Fruit fly (Drosophila melanogaster) whole organism, embryonic: ENCODE data around the gene CG42751.

ENCODE experiments used
- CG10959 ChIP-seq: fragments of 200-800 bp; sonication (Bioruptor generic); IDR thresholded peaks from 2 replicates; pipeline ENCODE4 v1.3.6; 2022; ENCODE audit warnings: missing biosample characterization, missing genetic modification characterization
- CG11398 ChIP-seq: fragments of 200-800 bp; sonication (Bioruptor generic); optimal IDR thresholded peaks from 2 replicates; lab custom pipeline; 2016; ENCODE audit warnings: missing biosample characterization, missing genetic modification characterization
- CG11560 ChIP-seq: fragments of 200-800 bp; sonication (Bioruptor generic); IDR thresholded peaks from 3 replicates; pipeline ENCODE4 v1.3.6; 2022; ENCODE audit warnings: missing biosample characterization, missing genetic modification characterization
- CG12659 ChIP-seq: fragments of 200-800 bp; sonication (Bioruptor generic); optimal IDR thresholded peaks from 3 replicates; lab custom pipeline; 2017; ENCODE audit warnings: mild to moderate bottlenecking, missing biosample characterization, missing genetic modification reagents, missing genetic modification characterization
- CG12942 ChIP-seq: fragments of 200-800 bp; sonication (Bioruptor generic); optimal IDR thresholded peaks from 3 replicates; lab custom pipeline; 2016; ENCODE audit warnings: missing biosample characterization, missing genetic modification characterization
- CG14860 ChIP-seq: fragments of 200-800 bp; sonication (Bioruptor generic); IDR thresholded peaks from 3 replicates; pipeline ENCODE4 v1.3.6; 2022; ENCODE audit warnings: missing biosample characterization, missing genetic modification characterization; ENCODE audit not compliant: partially characterized antibody
- CG15601 ChIP-seq: fragments of 200-800 bp; sonication (Bioruptor generic); optimal IDR thresholded peaks from 3 replicates; lab custom pipeline; 2019; ENCODE audit warnings: missing biosample characterization, mild to moderate bottlenecking, missing genetic modification characterization, moderate library complexity
- CG17385 ChIP-seq: fragments of 200-800 bp; sonication (Bioruptor generic); optimal IDR thresholded peaks from 3 replicates; lab custom pipeline; 2018; ENCODE audit warnings: missing biosample characterization, mild to moderate bottlenecking, missing genetic modification characterization
- CG2202 ChIP-seq: fragments of 200-800 bp; sonication (Bioruptor generic); optimal IDR thresholded peaks from 2 replicates; lab custom pipeline; 2018; ENCODE audit warnings: missing biosample characterization, mild to moderate bottlenecking, missing genetic modification characterization
- CG2889 ChIP-seq: fragments of 200-800 bp; sonication (Bioruptor generic); IDR thresholded peaks from 3 replicates; pipeline ENCODE4 v1.3.6; 2022; ENCODE audit warnings: missing biosample characterization, missing genetic modification characterization
- CG30403 ChIP-seq: fragments of 200-800 bp; sonication (Bioruptor generic); optimal IDR thresholded peaks from 3 replicates; lab custom pipeline; 2016; ENCODE audit warnings: missing biosample characterization, missing genetic modification characterization
- CG32772 ChIP-seq: fragments of 200-800 bp; sonication (Bioruptor generic); IDR thresholded peaks from 2 replicates; pipeline ENCODE4 v1.3.6; 2022; ENCODE audit warnings: missing biosample characterization, missing genetic modification characterization
- CG33557 ChIP-seq: fragments of 200-800 bp; sonication (Bioruptor generic); optimal IDR thresholded peaks from 2 replicates; lab custom pipeline; 2019; ENCODE audit warnings: missing biosample characterization, mild to moderate bottlenecking, missing genetic modification characterization, moderate library complexity
- CG3726 ChIP-seq: fragments of 200-800 bp; sonication (Bioruptor generic); IDR thresholded peaks from 3 replicates; pipeline ENCODE4, ENCODE4 v1.3.6; 2022; ENCODE audit warnings: missing biosample characterization, missing genetic modification characterization
- CG3847 ChIP-seq: fragments of 200-800 bp; sonication (Bioruptor generic); IDR thresholded peaks from 2 replicates; pipeline ENCODE4 v1.3.6; 2022; ENCODE audit warnings: missing biosample characterization, missing genetic modification characterization
- CG6683 ChIP-seq: fragments of 200-800 bp; sonication (Bioruptor generic); optimal IDR thresholded peaks from 2 replicates; lab custom pipeline; 2017; ENCODE audit warnings: missing biosample characterization, mild to moderate bottlenecking, missing genetic modification characterization, missing genetic modification reagents
- CG8089 ChIP-seq: fragments of 200-800 bp; sonication (Bioruptor generic); optimal IDR thresholded peaks from 3 replicates; lab custom pipeline; 2016; ENCODE audit warnings: missing biosample characterization, missing genetic modification characterization
- CG9932 ChIP-seq: fragments of 200-800 bp; sonication (Bioruptor generic); IDR thresholded peaks from 2 replicates; pipeline ENCODE4 v1.3.6; 2022; ENCODE audit warnings: missing biosample characterization, missing genetic modification characterization
- CoRest ChIP-seq: fragments of 200-800 bp; sonication (Bioruptor generic); optimal IDR thresholded peaks from 3 replicates; lab custom pipeline; 2018; ENCODE audit warnings: missing biosample characterization, mild to moderate bottlenecking, missing genetic modification characterization, moderate library complexity
- Dek ChIP-seq: fragments of 200-800 bp; sonication (Bioruptor generic); optimal IDR thresholded peaks from 3 replicates; lab custom pipeline; 2019; ENCODE audit warnings: missing biosample characterization, mild to moderate bottlenecking, missing genetic modification characterization, moderate library complexity
- Dip3 ChIP-seq: fragments of 200-800 bp; sonication (Bioruptor generic); optimal IDR thresholded peaks from 3 replicates; lab custom pipeline; 2016; ENCODE audit warnings: missing biosample characterization, missing genetic modification characterization
- Doc3 ChIP-seq: fragments of 200-800 bp; sonication (Bioruptor generic); IDR thresholded peaks from 3 replicates; pipeline ENCODE4 v1.3.6; 2022; ENCODE audit warnings: missing biosample characterization, missing genetic modification characterization; ENCODE audit not compliant: partially characterized antibody
- Dp ChIP-seq: fragments of 200-800 bp; sonication (Bioruptor generic); optimal IDR thresholded peaks from 2 replicates; lab custom pipeline; 2018; ENCODE audit warnings: missing biosample characterization, mild to moderate bottlenecking, missing genetic modification characterization, moderate library complexity
- HLHmδ ChIP-seq: fragments of 200-800 bp; sonication (Bioruptor generic); optimal IDR thresholded peaks from 2 replicates; lab custom pipeline; 2018; ENCODE audit warnings: missing biosample characterization, mild to moderate bottlenecking, missing genetic modification characterization, moderate library complexity
- Jarid2 ChIP-seq: fragments of 200-800 bp; sonication (Bioruptor generic); optimal IDR thresholded peaks from 3 replicates; lab custom pipeline; 2017; ENCODE audit warnings: mild to moderate bottlenecking, missing biosample characterization, missing genetic modification reagents, missing genetic modification characterization
- Meics ChIP-seq: fragments of 200-800 bp; sonication (Bioruptor generic); optimal IDR thresholded peaks from 2 replicates; lab custom pipeline; 2017; ENCODE audit warnings: missing biosample characterization, mild to moderate bottlenecking, missing genetic modification characterization
- Pdp1 ChIP-seq, 2 experiments: fragments of 200-800 bp; sonication (Bioruptor generic); optimal IDR thresholded peaks; 3 replicates each; lab custom pipeline; 2016; ENCODE audit warnings: missing biosample characterization in 2 of 2, missing genetic modification characterization in 2 of 2, mild to moderate bottlenecking in 1 of 2, moderate library complexity in 1 of 2
- Sin3A ChIP-seq: fragments of >200 bp; optimal IDR thresholded peaks from 2 replicates; lab custom pipeline; 2018
- Spps ChIP-seq: fragments of 200-800 bp; sonication (Bioruptor generic); optimal IDR thresholded peaks from 2 replicates; lab custom pipeline; 2018; ENCODE audit warnings: missing biosample characterization, mild to moderate bottlenecking, missing genetic modification characterization
- Sry-β ChIP-seq: fragments of 200-800 bp; sonication (Bioruptor generic); optimal IDR thresholded peaks from 2 replicates; lab custom pipeline; 2018; ENCODE audit warnings: missing biosample characterization, mild to moderate bottlenecking, missing genetic modification characterization, moderate library complexity
- TFAM ChIP-seq: fragments of 200-800 bp; sonication (Bioruptor generic); optimal IDR thresholded peaks from 2 replicates; lab custom pipeline; 2017; ENCODE audit warnings: missing biosample characterization, missing genetic modification characterization, inconsistent platforms
- cg ChIP-seq: fragments of 200-800 bp; sonication (Bioruptor generic); optimal IDR thresholded peaks from 3 replicates; lab custom pipeline; 2019; ENCODE audit warnings: missing biosample characterization, mild to moderate bottlenecking, missing genetic modification characterization, moderate library complexity
- crp ChIP-seq, 2 experiments: fragments of 200-800 bp; sonication (Bioruptor generic); optimal IDR thresholded peaks; 2 replicates in 1 of 2; 3 replicates in 1 of 2; lab custom pipeline; 2017; ENCODE audit warnings: missing biosample characterization in 2 of 2, missing genetic modification characterization in 2 of 2, mild to moderate bottlenecking in 1 of 2, moderate library complexity in 1 of 2
- dan ChIP-seq: fragments of 200-800 bp; sonication (Bioruptor generic); IDR thresholded peaks from 2 replicates; pipeline ENCODE4 v1.3.6; 2022; ENCODE audit warnings: missing biosample characterization, missing genetic modification characterization
- fd102C ChIP-seq: fragments of 200-800 bp; sonication (Bioruptor generic); optimal IDR thresholded peaks from 2 replicates; lab custom pipeline; 2018; ENCODE audit warnings: missing biosample characterization, mild to moderate bottlenecking, missing genetic modification characterization, moderate library complexity
- fd96Cb ChIP-seq: fragments of 200-800 bp; sonication (Bioruptor generic); optimal IDR thresholded peaks from 2 replicates; lab custom pipeline; 2018; ENCODE audit warnings: missing biosample characterization, mild to moderate bottlenecking, missing genetic modification characterization, moderate library complexity
- grau ChIP-seq: fragments of 200-800 bp; optimal IDR thresholded peaks from 3 replicates; lab custom pipeline; 2019; ENCODE audit warnings: missing biosample characterization, mild to moderate bottlenecking, missing genetic modification characterization, moderate library complexity
- hb ChIP-seq: fragments of 200-800 bp; sonication (Bioruptor generic); IDR thresholded peaks from 3 replicates; pipeline ENCODE4 v1.3.6; 2022; ENCODE audit warnings: missing biosample characterization, missing genetic modification characterization; ENCODE audit not compliant: partially characterized antibody
- hbn ChIP-seq: fragments of 200-800 bp; sonication (Bioruptor generic); IDR thresholded peaks from 2 replicates; pipeline ENCODE4 v1.3.6; 2022; ENCODE audit warnings: missing biosample characterization, missing genetic modification characterization; ENCODE audit not compliant: partially characterized antibody
- lbe ChIP-seq: fragments of 200-800 bp; sonication (Bioruptor generic); optimal IDR thresholded peaks from 2 replicates; lab custom pipeline; 2016; ENCODE audit warnings: missing biosample characterization, mild to moderate bottlenecking, missing genetic modification characterization
- lilli ChIP-seq: fragments of 200-800 bp; sonication (Bioruptor generic); optimal IDR thresholded peaks from 3 replicates; lab custom pipeline; 2016; ENCODE audit warnings: missing biosample characterization, missing genetic modification characterization
- odd ChIP-seq: fragments of 200-800 bp; sonication (Bioruptor generic); optimal IDR thresholded peaks from 2 replicates; lab custom pipeline; 2017; ENCODE audit warnings: missing biosample characterization, mild to moderate bottlenecking, missing genetic modification characterization
- sd ChIP-seq: fragments of 200-800 bp; sonication (Bioruptor generic); optimal IDR thresholded peaks from 3 replicates; lab custom pipeline; 2018; ENCODE audit warnings: missing biosample characterization, mild to moderate bottlenecking, missing genetic modification characterization, moderate library complexity
- slp2 ChIP-seq: fragments of 200-800 bp; sonication (Bioruptor generic); optimal IDR thresholded peaks from 2 replicates; lab custom pipeline; 2016; ENCODE audit warnings: missing biosample characterization, missing genetic modification characterization
- sob ChIP-seq: fragments of 200-800 bp; sonication (Bioruptor generic); IDR thresholded peaks from 2 replicates; pipeline ENCODE4 v1.3.6; 2022; ENCODE audit warnings: missing biosample characterization, missing genetic modification characterization
- sqz ChIP-seq: fragments of 200-800 bp; sonication (Bioruptor generic); optimal IDR thresholded peaks from 3 replicates; lab custom pipeline; 2018; ENCODE audit warnings: missing biosample characterization, mild to moderate bottlenecking, missing genetic modification characterization
- sr ChIP-seq: fragments of 200-800 bp; sonication (Bioruptor generic); IDR thresholded peaks from 3 replicates; pipeline ENCODE4 v1.3.6; 2022; ENCODE audit warnings: missing biosample characterization, missing genetic modification characterization
- ssp ChIP-seq: fragments of 200-800 bp; sonication (Bioruptor generic); IDR thresholded peaks from 2 replicates; pipeline ENCODE4 v1.3.6; 2022; ENCODE audit warnings: missing biosample characterization, missing genetic modification characterization
- stc ChIP-seq: fragments of 200-800 bp; sonication (Bioruptor generic); IDR thresholded peaks from 2 replicates; pipeline ENCODE4 v1.3.6; 2022; ENCODE audit warnings: missing biosample characterization, missing genetic modification characterization
- zen ChIP-seq: fragments of 200-800 bp; sonication (Bioruptor generic); optimal IDR thresholded peaks from 3 replicates; lab custom pipeline; 2018; ENCODE audit warnings: missing biosample characterization, mild to moderate bottlenecking, missing genetic modification characterization, moderate library complexity

The CG42751 gene

DNA sequence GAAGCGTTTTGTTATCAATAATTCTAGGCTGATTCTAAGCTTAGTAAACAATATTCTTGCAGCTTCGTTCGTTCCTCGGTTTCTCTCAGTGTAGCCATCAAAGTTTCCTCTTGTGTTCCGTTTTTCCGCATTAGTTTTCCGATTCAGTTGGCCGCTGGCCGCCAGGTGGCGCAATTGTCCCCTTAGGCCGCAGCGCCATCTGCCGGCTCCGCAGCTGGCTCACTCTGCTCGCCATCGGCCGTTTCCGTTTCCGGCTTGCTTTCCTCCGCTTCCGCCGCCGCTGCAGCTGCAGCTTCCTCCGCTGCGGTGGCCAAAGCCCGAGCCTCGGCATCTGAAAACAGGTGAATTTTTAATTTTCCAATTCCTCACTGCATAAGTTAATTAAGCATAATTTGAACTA is 36.9 kb upstream of the CG42751 start (continued):
- peak; percentile 100 for TF ChIP-seq HLHmδ (GFP tag; lab: Kevin White, UChicago)
- peak; percentile 90; the same call in 2 of the 3 replicates for TF ChIP-seq CG3726
- TF ChIP-seq CG12659 (GFP tag; lab: Kevin White, UChicago): peak; percentile 93
- peak; percentile 1 for TF ChIP-seq Dp (GFP tag; lab: Kevin White, UChicago)
- TF ChIP-seq CG33557 (GFP tag; lab: Kevin White, UChicago): peak; percentile 96
- TF ChIP-seq Dip3 (GFP tag; lab: Kevin White, UChicago): peak; percentile 65
- peak; percentile 77 for TF ChIP-seq Sry-β
- TF ChIP-seq CG10959 (GFP tag; lab: Robert Waterston, UW): peak; percentile 94
- TF ChIP-seq CG2889: peak; percentile 74
- peak; percentile 98 for TF ChIP-seq CG8089 (GFP tag; lab: Kevin White, UChicago)
- TF ChIP-seq fd102C (GFP tag; lab: Kevin White, UChicago): peak; percentile 98
- peak; percentile 65 for TF ChIP-seq Dek (tag; lab: Kevin White, UChicago)
- peak; percentile 89 to 90 for TF ChIP-seq Pdp1 (GFP tag; optimal IDR thresholded peaks at IDR 0.05; lab: Kevin White, UChicago)
- TF ChIP-seq sqz (GFP tag; lab: Kevin White, UChicago): peak; percentile 96
- TF ChIP-seq CG15601 (tag; lab: Kevin White, UChicago): peak; percentile 89
- TF ChIP-seq Spps (tag; lab: Kevin White, UChicago): peak; percentile 75
- peak; percentile 89 for TF ChIP-seq Jarid2 (GFP tag; lab: Kevin White, UChicago)
- TF ChIP-seq CG9932 (GFP tag; lab: Robert Waterston, UW): peak; percentile 65
- peak; percentile 88 for TF ChIP-seq stc (GFP tag; lab: Robert Waterston, UW)
- peak; percentile 80 for TF ChIP-seq CoRest (tag; lab: Kevin White, UChicago)
- peak; percentile 87 for TF ChIP-seq CG30403 (GFP tag; lab: Kevin White, UChicago)
- TF ChIP-seq CG11560: no peak; the same call in 1 of the 3 replicates
- TF ChIP-seq Doc3 (GFP tag; lab: Robert Waterston, UW): no peak
- peak; percentile 61 for TF ChIP-seq CG3847 (GFP tag; lab: Robert Waterston, UW)
- TF ChIP-seq sob (GFP tag; lab: Robert Waterston, UW): peak; percentile 88
- peak; percentile 98 for TF ChIP-seq odd (GFP tag; lab: Kevin White, UChicago)
- no peak for TF ChIP-seq CG14860
- peak; percentile 96 for TF ChIP-seq Meics
- peak in 1 of 2 experiments; percentile 27 for TF ChIP-seq crp (GFP tag; optimal IDR thresholded peaks at IDR 0.05; lab: Kevin White, UChicago)
- peak; percentile 83 for TF ChIP-seq grau (tag; lab: Kevin White, UChicago)
- no peak for TF ChIP-seq sd
- peak; percentile 87 for TF ChIP-seq CG32772 (GFP tag; lab: Robert Waterston, UW)
- no peak for TF ChIP-seq hbn
- peak; percentile 75 for TF ChIP-seq lilli (GFP tag; lab: Kevin White, UChicago)
- TF ChIP-seq hb (GFP tag; lab: Robert Waterston, UW): no peak
- TF ChIP-seq zen (tag; lab: Kevin White, UChicago): peak; percentile 94
- TF ChIP-seq CG6683 (GFP tag; lab: Kevin White, UChicago): peak; percentile 90
- TF ChIP-seq lbe (GFP tag; lab: Kevin White, UChicago): no peak
- peak; percentile 85 for TF ChIP-seq CG12942 (GFP tag; lab: Kevin White, UChicago)
- no peak for TF ChIP-seq Sin3A (lab: Kevin White, UChicago)
- peak; percentile 84 for TF ChIP-seq fd96Cb
- TF ChIP-seq ssp (GFP tag; lab: Robert Waterston, UW): peak; percentile 68
- peak; percentile 94 for TF ChIP-seq CG11398 (GFP tag; lab: Kevin White, UChicago)
- peak; percentile 97 for TF ChIP-seq CG2202
- TF ChIP-seq cg: no peak
- peak; percentile 83 for TF ChIP-seq slp2
- TF ChIP-seq TFAM (GFP tag; lab: Kevin White, UChicago): peak; percentile 92
- TF ChIP-seq dan (GFP tag; lab: Robert Waterston, UW): no peak; the same call in 1 of the 2 replicates
- TF ChIP-seq CG17385 (GFP tag; lab: Kevin White, UChicago): peak; percentile 90
- peak; percentile 95; the same call in 2 of the 3 replicates for TF ChIP-seq sr (GFP tag; lab: Robert Waterston, UW)
